Fruit fly (Drosophila melanogaster) whole organism, embryonic: ENCODE data around the gene yellow-e2.

Experiments
- Atf-2 ChIP-seq: fragments of 200-800 bp; sonication (Bioruptor generic); optimal IDR thresholded peaks from 2 replicates; lab custom pipeline; 2016; ENCODE audit warnings: missing biosample characterization, missing genetic modification characterization
- CG11085 ChIP-seq: fragments of 200-800 bp; sonication (Bioruptor generic); IDR thresholded peaks from 2 replicates; pipeline ENCODE4 v1.3.6; 2022; ENCODE audit warnings: missing biosample characterization, missing genetic modification characterization
- CG12236 ChIP-seq: fragments of 200-800 bp; sonication (Bioruptor generic); optimal IDR thresholded peaks from 2 replicates; lab custom pipeline; 2016; ENCODE audit warnings: missing biosample characterization, missing genetic modification characterization
- CG12744 ChIP-seq: fragments of 200-800 bp; sonication (Bioruptor generic); optimal IDR thresholded peaks from 2 replicates; lab custom pipeline; 2016; ENCODE audit warnings: missing biosample characterization, missing genetic modification characterization
- CG14860 ChIP-seq: fragments of 200-800 bp; sonication (Bioruptor generic); IDR thresholded peaks from 3 replicates; pipeline ENCODE4 v1.3.6; 2022; ENCODE audit warnings: missing biosample characterization, missing genetic modification characterization; ENCODE audit not compliant: partially characterized antibody
- CG15269 ChIP-seq: fragments of 200-800 bp; sonication (Bioruptor generic); optimal IDR thresholded peaks from 2 replicates; lab custom pipeline; 2018; ENCODE audit warnings: missing biosample characterization, mild to moderate bottlenecking, missing genetic modification characterization, moderate library complexity
- CG17385 ChIP-seq: fragments of 200-800 bp; sonication (Bioruptor generic); optimal IDR thresholded peaks from 3 replicates; lab custom pipeline; 2018; ENCODE audit warnings: missing biosample characterization, mild to moderate bottlenecking, missing genetic modification characterization
- CG17568 ChIP-seq: fragments of 200-800 bp; sonication (Bioruptor generic); optimal IDR thresholded peaks from 2 replicates; lab custom pipeline; 2018; ENCODE audit warnings: missing biosample characterization, mild to moderate bottlenecking, missing genetic modification characterization, moderate library complexity
- CG17829 ChIP-seq: fragments of 200-800 bp; optimal IDR thresholded peaks from 2 replicates; lab custom pipeline; 2019; ENCODE audit warnings: missing biosample characterization, mild to moderate bottlenecking, missing genetic modification characterization, moderate library complexity
- CG2199 ChIP-seq: fragments of 200-800 bp; sonication (Bioruptor generic); IDR thresholded peaks from 3 replicates; pipeline ENCODE4 v1.3.6; 2022; ENCODE audit warnings: missing biosample characterization, missing genetic modification characterization
- CG30403 ChIP-seq: fragments of 200-800 bp; sonication (Bioruptor generic); optimal IDR thresholded peaks from 3 replicates; lab custom pipeline; 2016; ENCODE audit warnings: missing biosample characterization, missing genetic modification characterization
- CG43689 ChIP-seq: fragments of 200-800 bp; sonication (Bioruptor generic); IDR thresholded peaks from 2 replicates; pipeline ENCODE4 v1.3.6; 2022; ENCODE audit warnings: missing biosample characterization, missing genetic modification characterization
- CG6791 ChIP-seq: fragments of 200-800 bp; sonication (Bioruptor generic); IDR thresholded peaks from 3 replicates; pipeline ENCODE4 v1.3.6; 2022; ENCODE audit warnings: missing biosample characterization, missing genetic modification characterization; ENCODE audit not compliant: partially characterized antibody
- CG7928 ChIP-seq: fragments of 200-800 bp; sonication (Bioruptor generic); optimal IDR thresholded peaks from 2 replicates; lab custom pipeline; 2017; ENCODE audit warnings: missing biosample characterization, mild to moderate bottlenecking, missing genetic modification characterization
- CG9609 ChIP-seq: fragments of 200-800 bp; sonication (Bioruptor generic); optimal IDR thresholded peaks from 3 replicates; lab custom pipeline; 2016; ENCODE audit warnings: missing biosample characterization, missing genetic modification characterization
- CG9876 ChIP-seq: fragments of 200-800 bp; sonication (Bioruptor generic); optimal IDR thresholded peaks from 2 replicates; lab custom pipeline; 2016; ENCODE audit warnings: missing biosample characterization, missing genetic modification characterization
- Dbx ChIP-seq: fragments of 200-800 bp; sonication (Bioruptor generic); IDR thresholded peaks from 3 replicates; pipeline ENCODE4 v1.3.6; 2022; ENCODE audit warnings: missing biosample characterization, missing genetic modification characterization
- Deaf1 ChIP-seq: fragments of 200-800 bp; optimal IDR thresholded peaks from 3 replicates; lab custom pipeline; 2019; ENCODE audit warnings: missing biosample characterization, mild to moderate bottlenecking, missing genetic modification characterization, moderate library complexity
- Eip74EF ChIP-seq, 2 experiments: fragments of 200-800 bp in 1 of 2; fragments of >200 bp in 1 of 2; sonication (Bioruptor generic) in 1 of 2; optimal IDR thresholded peaks; 2 replicates each; lab custom pipeline; 2017 to 2019; ENCODE audit warnings: missing biosample characterization in 2 of 2, missing genetic modification characterization in 2 of 2, mild to moderate bottlenecking in 1 of 2, moderate library complexity in 1 of 2
- Ets65A ChIP-seq: fragments of 200-800 bp; sonication (Bioruptor generic); peaks from one replicate; lab custom pipeline; 2016; ENCODE audit warnings: missing biosample characterization, missing genetic modification characterization
- HmgD ChIP-seq: fragments of 200-800 bp; sonication (Bioruptor generic); optimal IDR thresholded peaks from 3 replicates; lab custom pipeline; 2016; ENCODE audit warnings: missing biosample characterization, missing genetic modification characterization
- Hr51 ChIP-seq, 2 experiments: fragments of 200-800 bp; sonication (Bioruptor generic); optimal IDR thresholded peaks; 2 replicates in 1 of 2; 3 replicates in 1 of 2; lab custom pipeline; 2016 to 2018; ENCODE audit warnings: missing biosample characterization in 2 of 2, missing genetic modification characterization in 2 of 2, mild to moderate bottlenecking in 1 of 2, moderate library complexity in 1 of 2
- Jarid2 ChIP-seq: fragments of 200-800 bp; sonication (Bioruptor generic); optimal IDR thresholded peaks from 3 replicates; lab custom pipeline; 2017; ENCODE audit warnings: mild to moderate bottlenecking, missing biosample characterization, missing genetic modification reagents, missing genetic modification characterization
- Lpt ChIP-seq: fragments of >200 bp; optimal IDR thresholded peaks from 2 replicates; lab custom pipeline; 2018; ENCODE audit warnings: missing biosample characterization, missing genetic modification characterization
- Meics ChIP-seq: fragments of 200-800 bp; sonication (Bioruptor generic); optimal IDR thresholded peaks from 2 replicates; lab custom pipeline; 2017; ENCODE audit warnings: missing biosample characterization, mild to moderate bottlenecking, missing genetic modification characterization
- PHDP ChIP-seq: fragments of 200-800 bp; sonication (Bioruptor generic); optimal IDR thresholded peaks from 3 replicates; lab custom pipeline; 2018; ENCODE audit warnings: missing biosample characterization, mild to moderate bottlenecking, missing genetic modification characterization, moderate library complexity
- Ssrp ChIP-seq: fragments of 200-800 bp; sonication (Bioruptor generic); optimal IDR thresholded peaks from 2 replicates; lab custom pipeline; 2018; ENCODE audit warnings: missing biosample characterization, mild to moderate bottlenecking, missing genetic modification characterization, moderate library complexity
- Xbp1 ChIP-seq: fragments of 200-800 bp; sonication (Bioruptor generic); optimal IDR thresholded peaks from 3 replicates; lab custom pipeline; 2016; ENCODE audit warnings: missing biosample characterization, mild to moderate bottlenecking, missing genetic modification characterization
- al ChIP-seq: fragments of 200-800 bp; sonication (Bioruptor generic); IDR thresholded peaks from 2 replicates; pipeline ENCODE4 v1.3.6; 2022; ENCODE audit warnings: missing biosample characterization, missing genetic modification characterization
- ap ChIP-seq: fragments of 200-800 bp; sonication (Bioruptor generic); IDR thresholded peaks from 2 replicates; pipeline ENCODE4 v1.3.6; 2022; ENCODE audit warnings: missing biosample characterization, missing genetic modification characterization
- ara ChIP-seq: fragments of 200-800 bp; sonication (Bioruptor generic); IDR thresholded peaks from 2 replicates; pipeline ENCODE4 v1.3.6; 2022; ENCODE audit warnings: missing biosample characterization, missing genetic modification characterization
- bbx ChIP-seq: fragments of 200-800 bp; sonication (Bioruptor generic); IDR thresholded peaks from 2 replicates; pipeline ENCODE4 v1.3.6; 2022; ENCODE audit warnings: missing biosample characterization, missing genetic modification characterization; ENCODE audit not compliant: partially characterized antibody
- ems ChIP-seq: fragments of 200-800 bp; sonication (Bioruptor generic); optimal IDR thresholded peaks from 3 replicates; lab custom pipeline; 2016; ENCODE audit warnings: missing biosample characterization, missing genetic modification characterization
- eyg ChIP-seq: fragments of 200-800 bp; sonication (Bioruptor generic); optimal IDR thresholded peaks from 3 replicates; lab custom pipeline; 2016; ENCODE audit warnings: missing biosample characterization, missing genetic modification characterization
- fd3F ChIP-seq: fragments of 200-800 bp; sonication (Bioruptor generic); optimal IDR thresholded peaks from 2 replicates; lab custom pipeline; 2018; ENCODE audit warnings: missing biosample characterization, mild to moderate bottlenecking, missing genetic modification characterization, moderate library complexity
- grn ChIP-seq: fragments of 200-800 bp; sonication (Bioruptor generic); optimal IDR thresholded peaks from 3 replicates; lab custom pipeline; 2017; ENCODE audit warnings: missing biosample characterization, missing genetic modification characterization
- hkb ChIP-seq, 2 experiments: fragments of 200-800 bp in 1 of 2; fragments of >200 bp in 1 of 2; sonication (Bioruptor generic) in 1 of 2; IDR thresholded peaks in 1 of 2; optimal IDR thresholded peaks in 1 of 2; 2 replicates each; pipeline versions ENCODE4 v1.3.6 to Lab custom; 2017 to 2022; ENCODE audit warnings: missing biosample characterization in 1 of 2, missing genetic modification characterization in 1 of 2
- insv ChIP-seq, 2 experiments: fragments of 200-800 bp; sonication (Bioruptor generic); optimal IDR thresholded peaks; 3 replicates each; lab custom pipeline; 2016 to 2018; ENCODE audit warnings: missing biosample characterization in 2 of 2, missing genetic modification characterization in 2 of 2
- kah ChIP-seq: fragments of 200-800 bp; sonication (Bioruptor generic); optimal IDR thresholded peaks from 2 replicates; lab custom pipeline; 2018; ENCODE audit warnings: missing biosample characterization, mild to moderate bottlenecking, missing genetic modification characterization
- ken ChIP-seq: fragments of 200-800 bp; sonication (Bioruptor generic); IDR thresholded peaks from 3 replicates; pipeline ENCODE4 v1.3.6; 2022; ENCODE audit warnings: missing biosample characterization, missing genetic modification characterization
- maf-S ChIP-seq: fragments of 200-800 bp; sonication (Bioruptor generic); optimal IDR thresholded peaks from 2 replicates; lab custom pipeline; 2016; ENCODE audit warnings: missing biosample characterization, missing genetic modification characterization
- nerfin-2 ChIP-seq: fragments of 200-800 bp; sonication (Bioruptor generic); IDR thresholded peaks from 2 replicates; pipeline ENCODE4 v1.3.6; 2022; ENCODE audit warnings: missing biosample characterization, missing genetic modification characterization; ENCODE audit not compliant: partially characterized antibody
- pfk ChIP-seq: fragments of 200-800 bp; sonication (Bioruptor generic); optimal IDR thresholded peaks from 2 replicates; lab custom pipeline; 2018; ENCODE audit warnings: missing biosample characterization, mild to moderate bottlenecking, missing genetic modification characterization, moderate library complexity
- psq ChIP-seq: fragments of 200-800 bp; sonication (Bioruptor generic); optimal IDR thresholded peaks from 2 replicates; lab custom pipeline; 2017; ENCODE audit warnings: missing biosample characterization, missing genetic modification characterization
- scrt ChIP-seq: fragments of 200-800 bp; sonication (Bioruptor generic); optimal IDR thresholded peaks from 2 replicates; lab custom pipeline; 2018; ENCODE audit warnings: missing biosample characterization, mild to moderate bottlenecking, missing genetic modification characterization, moderate library complexity
- sens-2 ChIP-seq: fragments of 200-800 bp; sonication (Bioruptor generic); IDR thresholded peaks from 2 replicates; pipeline ENCODE4 v1.3.6; 2022; ENCODE audit warnings: missing biosample characterization, missing genetic modification characterization
- vnd ChIP-seq: fragments of 200-800 bp; sonication (Bioruptor generic); IDR thresholded peaks from 3 replicates; pipeline ENCODE4 v1.3.6; 2022; ENCODE audit warnings: missing biosample characterization, missing genetic modification characterization; ENCODE audit not compliant: partially characterized antibody
- wor ChIP-seq: fragments of 200-800 bp; sonication (Bioruptor generic); IDR thresholded peaks from 2 replicates; pipeline ENCODE4 v1.3.6; 2022; ENCODE audit warnings: missing biosample characterization, missing genetic modification characterization
- zf30C ChIP-seq: fragments of 200-800 bp; sonication (Bioruptor generic); optimal IDR thresholded peaks from 3 replicates; lab custom pipeline; 2018; ENCODE audit warnings: missing biosample characterization, mild to moderate bottlenecking, missing genetic modification characterization
- zfh1 ChIP-seq: fragments of 200-800 bp; sonication (Bioruptor generic); IDR thresholded peaks from 3 replicates; pipeline ENCODE4 v1.3.6; 2022; ENCODE audit warnings: missing biosample characterization, missing genetic modification characterization

yellow-e2 gene

dm6 chr3R:13453955-13454354, 47.2 kb upstream of the yellow-e2 start (continued):
- TF ChIP-seq zf30C (GFP tag; lab: Kevin White, UChicago) (no peak), wor (GFP tag; lab: Robert Waterston, UW) (no peak), pfk (GFP tag; lab: Kevin White, UChicago) (no peak), CG12744 (GFP tag; lab: Kevin White, UChicago) (peak; percentile 41), grn (no peak), Atf-2 (GFP tag; lab: Kevin White, UChicago) (peak; percentile 39), Xbp1 (GFP tag; lab: Kevin White, UChicago) (peak; percentile 64), hkb (optimal IDR thresholded peaks at IDR 0.05; lab: Kevin White, UChicago) (no peak), hkb (GFP tag; IDR thresholded peaks at IDR 0.05; lab: Robert Waterston, UW) (peak; percentile 83; the same call in 1 of the 2 replicates), CG2199 (GFP tag; lab: Robert Waterston, UW) (no peak), CG11085 (GFP tag; lab: Robert Waterston, UW) (peak; percentile 56), Dbx (GFP tag; lab: Robert Waterston, UW) (peak; percentile 85), CG17385 (GFP tag; lab: Kevin White, UChicago) (peak; percentile 60), CG9609 (GFP tag; lab: Kevin White, UChicago) (peak; percentile 31), Eip74EF (GFP tag; optimal IDR thresholded peaks at IDR 0.05; lab: Kevin White, UChicago) (peak in 1 of 2 experiments; percentile 59), ems (GFP tag; lab: Kevin White, UChicago) (peak; percentile 12), al (peak; percentile 80), Meics (GFP tag; lab: Kevin White, UChicago) (peak; percentile 81), Deaf1 (tag; lab: Kevin White, UChicago) (no peak), bbx (GFP tag; lab: Robert Waterston, UW) (no peak), ap (peak; percentile 43; the same call in 1 of the 2 replicates), nerfin-2 (GFP tag; lab: Robert Waterston, UW) (no peak), ken (GFP tag; lab: Robert Waterston, UW) (peak; percentile 61; the same call in 2 of the 3 replicates), Jarid2 (GFP tag; lab: Kevin White, UChicago) (no peak), CG43689 (GFP tag; lab: Robert Waterston, UW) (no peak), PHDP (tag; lab: Kevin White, UChicago) (peak; percentile 80), CG12236 (GFP tag; lab: Kevin White, UChicago) (peak; percentile 26), fd3F (GFP tag; lab: Kevin White, UChicago) (peak; percentile 64), CG7928 (GFP tag; lab: Kevin White, UChicago) (peak; percentile 11), Lpt (GFP tag; lab: Kevin White, UChicago) (no peak), CG6791 (no peak), scrt (GFP tag; lab: Kevin White, UChicago) (peak; percentile 57), CG14860 (GFP tag; lab: Robert Waterston, UW) (no peak), CG15269 (tag; lab: Kevin White, UChicago) (peak; percentile 77), vnd (no peak), zfh1 (GFP tag; lab: Robert Waterston, UW) (peak; percentile 73), eyg (GFP tag; lab: Kevin White, UChicago) (peak; percentile 36), HmgD (GFP tag; lab: Kevin White, UChicago) (no peak), ara (GFP tag; lab: Robert Waterston, UW) (no peak), CG17829 (peak; percentile 67), CG9876 (GFP tag; lab: Kevin White, UChicago) (peak; percentile 21), CG17568 (GFP tag; lab: Kevin White, UChicago) (no peak), kah (no peak), sens-2 (GFP tag; lab: Robert Waterston, UW) (no peak), insv (GFP tag; optimal IDR thresholded peaks at IDR 0.05; lab: Kevin White, UChicago) (no peak), Ets65A (GFP tag; lab: Kevin White, UChicago) (peak; percentile 46), Hr51 (GFP tag; optimal IDR thresholded peaks at IDR 0.05; lab: Kevin White, UChicago) (peak in 1 of 2 experiments; percentile 67), maf-S (no peak), Ssrp (peak; percentile 67), CG30403 (peak; percentile 78), psq (GFP tag; lab: Kevin White, UChicago) (no peak)
